Worm (Caenorhabditis elegans) whole organism, mixed stage, embryonic: ENCODE measurements around the gene spp-12.

Source experiments
- M03D4.4 ChIP-seq: sonication (generic microtip); optimal IDR thresholded peaks from 2 replicates; lab custom pipeline; 2017; ENCODE audit warnings: mild to moderate bottlenecking, missing genetic modification characterization, missing compliant biosample characterization
- bed-3 ChIP-seq: fragments of 200-800 bp; sonication (Bioruptor generic); optimal IDR thresholded peaks from 3 replicates; lab custom pipeline; 2018; ENCODE audit warnings: mild to moderate bottlenecking, missing genetic modification characterization, moderate library complexity, missing compliant biosample characterization
- blmp-1 ChIP-seq: fragments of 150-350 bp; optimal IDR thresholded peaks from 2 replicates; lab custom pipeline; 2014; ENCODE audit warnings: missing biosample characterization, missing genetic modification characterization
- ceh-39 ChIP-seq: fragments of 150-350 bp; optimal IDR thresholded peaks from 2 replicates; lab custom pipeline; 2014; ENCODE audit warnings: missing biosample characterization, missing genetic modification characterization
- ceh-43 ChIP-seq: fragments of 200-800 bp; sonication (Bioruptor generic); optimal IDR thresholded peaks from 2 replicates; lab custom pipeline; 2018; ENCODE audit warnings: mild to moderate bottlenecking, missing genetic modification characterization, moderate library complexity, missing compliant biosample characterization
- ceh-83 ChIP-seq: fragments of 200-800 bp; sonication (Bioruptor generic); optimal IDR thresholded peaks from 2 replicates; lab custom pipeline; 2018; ENCODE audit warnings: mild to moderate bottlenecking, missing genetic modification characterization, missing compliant biosample characterization
- ces-1 ChIP-seq: fragments of 150-350 bp; optimal IDR thresholded peaks from 2 replicates; lab custom pipeline; 2014; ENCODE audit warnings: missing biosample characterization, missing genetic modification reagents, missing genetic modification characterization
- cnd-1 ChIP-seq: fragments of 200-800 bp; sonication (Bioruptor generic); optimal IDR thresholded peaks from 2 replicates; lab custom pipeline; 2018; ENCODE audit warnings: mild to moderate bottlenecking, missing genetic modification characterization, missing compliant biosample characterization
- drap-1 ChIP-seq: fragments of 200-800 bp; sonication (Bioruptor generic); optimal IDR thresholded peaks from 3 replicates; lab custom pipeline; 2018; ENCODE audit warnings: mild to moderate bottlenecking, missing genetic modification characterization, missing compliant biosample characterization
- elt-3 ChIP-seq: fragments of 150-350 bp; optimal IDR thresholded peaks from 2 replicates; lab custom pipeline; 2014; ENCODE audit warnings: missing biosample characterization, missing genetic modification characterization
- ham-2 ChIP-seq: fragments of 200-800 bp; sonication (Bioruptor generic); optimal IDR thresholded peaks from 2 replicates; lab custom pipeline; 2018; ENCODE audit warnings: mild to moderate bottlenecking, missing genetic modification characterization, missing compliant biosample characterization
- hlh-1 ChIP-seq: fragments of 150-350 bp; optimal IDR thresholded peaks from 2 replicates; lab custom pipeline; 2014; ENCODE audit warnings: missing biosample characterization, missing genetic modification reagents, missing genetic modification characterization
- lin-13 ChIP-seq: fragments of 150-350 bp; optimal IDR thresholded peaks from 2 replicates; lab custom pipeline; 2014; ENCODE audit warnings: missing biosample characterization, missing genetic modification characterization
- lin-32 ChIP-seq: fragments of 200-800 bp; sonication (Bioruptor generic); optimal IDR thresholded peaks from 2 replicates; lab custom pipeline; 2018; ENCODE audit warnings: mild to moderate bottlenecking, missing genetic modification characterization, missing compliant biosample characterization
- lsy-2 ChIP-seq: fragments of 150-350 bp; optimal IDR thresholded peaks from 2 replicates; lab custom pipeline; 2014; ENCODE audit warnings: missing biosample characterization, missing genetic modification characterization
- mab-5 ChIP-seq: fragments of 150-350 bp; optimal IDR thresholded peaks from 2 replicates; lab custom pipeline; 2014; ENCODE audit warnings: missing biosample characterization, missing genetic modification characterization
- mep-1 ChIP-seq: fragments of 150-350 bp; optimal IDR thresholded peaks from 2 replicates; lab custom pipeline; 2017; ENCODE audit warnings: missing biosample characterization, missing genetic modification reagents, missing genetic modification characterization, inconsistent platforms
- mls-2 ChIP-seq: sonication (generic microtip); optimal IDR thresholded peaks from 2 replicates; lab custom pipeline; 2016; ENCODE audit warnings: mild to moderate bottlenecking, missing genetic modification characterization, moderate library complexity, missing compliant biosample characterization
- nhr-12 ChIP-seq: fragments of 150-350 bp; optimal IDR thresholded peaks from 2 replicates; lab custom pipeline; 2014; ENCODE audit warnings: missing biosample characterization, missing genetic modification characterization
- nhr-28 ChIP-seq: fragments of 150-350 bp; optimal IDR thresholded peaks from 2 replicates; lab custom pipeline; 2014; ENCODE audit warnings: missing biosample characterization, missing genetic modification characterization
- nhr-76 ChIP-seq: sonication (generic microtip); optimal IDR thresholded peaks from 2 replicates; lab custom pipeline; 2017; ENCODE audit warnings: missing biosample characterization, missing genetic modification characterization
- sem-2 ChIP-seq: fragments of 200-800 bp; sonication (Bioruptor generic); optimal IDR thresholded peaks from 2 replicates; lab custom pipeline; 2018; ENCODE audit warnings: mild to moderate bottlenecking, missing genetic modification characterization, missing compliant biosample characterization
- snpc-4 ChIP-seq: fragments of 150-350 bp; optimal IDR thresholded peaks from 2 replicates; lab custom pipeline; 2014; ENCODE audit warnings: missing biosample characterization, missing genetic modification characterization
- sptf-1 ChIP-seq: sonication (generic microtip); optimal IDR thresholded peaks from 2 replicates; lab custom pipeline; 2017; ENCODE audit warnings: mild to moderate bottlenecking, missing genetic modification characterization, moderate library complexity, missing compliant biosample characterization
- tbx-8 ChIP-seq: fragments of 200-800 bp; sonication (Bioruptor generic); optimal IDR thresholded peaks from 2 replicates; lab custom pipeline; 2018; ENCODE audit warnings: mild to moderate bottlenecking, missing genetic modification characterization, moderate library complexity, missing compliant biosample characterization
- unc-39 ChIP-seq: fragments of 150-350 bp; optimal IDR thresholded peaks from 2 replicates; lab custom pipeline; 2014; ENCODE audit warnings: missing biosample characterization, missing genetic modification characterization
- unc-62 ChIP-seq: fragments of 150-350 bp; optimal IDR thresholded peaks from 2 replicates; lab custom pipeline; 2014; ENCODE audit warnings: missing biosample characterization, missing genetic modification reagents, missing genetic modification characterization
- ztf-11 ChIP-seq: fragments of 150-350 bp; optimal IDR thresholded peaks from 2 replicates; lab custom pipeline; 2014; ENCODE audit warnings: missing biosample characterization, missing genetic modification characterization

Gene spp-12

DNA sequence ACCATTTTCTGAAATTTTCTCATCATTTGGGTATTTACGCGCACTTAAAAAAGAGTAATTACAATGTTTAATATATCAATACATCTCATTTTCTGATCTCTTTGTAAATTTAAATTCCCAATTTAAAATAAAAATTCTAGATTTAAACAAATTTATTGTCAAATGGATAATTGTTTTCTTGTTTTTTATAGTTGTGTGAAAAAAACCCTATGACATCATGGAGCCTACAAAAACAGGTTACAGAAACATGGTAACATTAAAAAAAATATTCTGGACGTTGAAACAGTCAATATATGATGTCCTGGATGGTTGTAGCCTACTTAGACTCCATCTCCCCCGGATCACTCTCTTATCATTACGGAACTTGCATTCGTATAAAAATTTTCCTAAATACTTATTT, at the start of gene spp-12:
Gene spp-12, plus strand, starts transcription at position 301 of the 400 bp plus-strand sequence.
- TF ChIP-seq sptf-1 (tag; lab: Kevin White, UChicago) (no peak), elt-3 (tag; lab: Kevin White, UChicago) (no peak), lin-32 (GFP tag; lab: Kevin White, UChicago) (no peak), hlh-1 (tag; lab: Kevin White, UChicago) (no peak), nhr-28 (no peak), ceh-39 (tag; lab: Kevin White, UChicago) (no peak), unc-62 (GFP tag; lab: Kevin White, UChicago) (no peak), ces-1 (GFP tag; lab: Kevin White, UChicago) (no peak), drap-1 (GFP tag; lab: Kevin White, UChicago) (no peak), cnd-1 (tag; lab: Kevin White, UChicago) (no peak), mep-1 (tag; lab: Kevin White, UChicago) (no peak), blmp-1 (tag; lab: Kevin White, UChicago) (no peak), lin-13 (no peak), sem-2 (GFP tag; lab: Kevin White, UChicago) (no peak), nhr-76 (tag; lab: Kevin White, UChicago) (no peak), ham-2 (no peak), snpc-4 (tag; lab: Kevin White, UChicago) (no peak), ceh-43 (GFP tag; lab: Kevin White, UChicago) (no peak), ceh-83 (no peak)
- TF ChIP-seq, all 35 proteins: peak for 0

ce11 chrV:13840909-13841308, 48.7 kb upstream of the spp-12 start, which contains the start of gene srx-17:
srx-17 (plus strand) TSS chrV:13841209.
- TF ChIP-seq mep-1 (tag; lab: Kevin White, UChicago) (no peak), snpc-4 (tag; lab: Kevin White, UChicago) (no peak), mls-2 (tag; lab: Kevin White, UChicago) (no peak), lsy-2 (no peak), drap-1 (GFP tag; lab: Kevin White, UChicago) (no peak), lin-32 (GFP tag; lab: Kevin White, UChicago) (no peak), nhr-76 (tag; lab: Kevin White, UChicago) (no peak), nhr-28 (no peak), unc-39 (tag; lab: Kevin White, UChicago) (no peak), ces-1 (GFP tag; lab: Kevin White, UChicago) (no peak), elt-3 (tag; lab: Kevin White, UChicago) (no peak), mab-5 (no peak), M03D4.4 (tag; lab: Kevin White, UChicago) (no peak), hlh-1 (tag; lab: Kevin White, UChicago) (no peak), ztf-11 (tag; lab: Kevin White, UChicago) (no peak), ceh-43 (GFP tag; lab: Kevin White, UChicago) (no peak), cnd-1 (tag; lab: Kevin White, UChicago) (no peak)

- TF ChIP-seq drap-1 (GFP tag; lab: Kevin White, UChicago) (no peak), ces-1 (GFP tag; lab: Kevin White, UChicago) (no peak), unc-62 (GFP tag; lab: Kevin White, UChicago) (no peak), bed-3 (GFP tag; lab: Kevin White, UChicago) (no peak), lin-32 (GFP tag; lab: Kevin White, UChicago) (no peak), nhr-76 (tag; lab: Kevin White, UChicago) (no peak), mls-2 (tag; lab: Kevin White, UChicago) (no peak)
Measured at ce11 chrV:13843147-13843546, 46.5 kb upstream of the spp-12 start, which contains the start of gene srx-130. srx-130 (plus strand) TSS chrV:13843447.

DNA sequence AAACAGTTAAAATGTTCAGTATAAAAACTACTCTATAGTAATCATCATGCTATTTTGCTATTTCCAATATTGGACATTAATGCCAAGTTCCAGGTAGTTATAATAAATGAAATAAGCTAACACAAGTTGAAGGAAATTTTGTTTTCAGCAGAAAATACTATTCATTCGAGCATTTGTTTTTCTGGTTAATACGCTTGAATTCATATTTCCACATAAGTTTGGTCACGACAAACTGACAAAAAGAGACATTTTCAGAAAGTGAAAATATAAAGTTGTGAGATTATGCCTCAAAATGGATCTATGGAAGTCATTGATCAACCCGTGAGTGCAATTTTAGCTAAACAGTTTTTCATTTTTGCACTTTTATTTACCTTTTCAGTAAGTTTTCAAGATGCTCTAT, 44.5 kb upstream of the spp-12 start, which contains the start of gene srx-131:
Gene srx-131, plus strand, starts transcription at position 301 of the 400 bp plus-strand sequence.
- TF ChIP-seq sem-2 (GFP tag; lab: Kevin White, UChicago) (no peak), mab-5 (no peak)

ce11 chrV:13848379-13848778, 41.2 kb upstream of the spp-12 start, which contains the start of gene srx-133:
srx-133 (plus strand) TSS chrV:13848679.
- TF ChIP-seq unc-62 (GFP tag; lab: Kevin White, UChicago) (no peak), ztf-11 (tag; lab: Kevin White, UChicago) (no peak), nhr-76 (tag; lab: Kevin White, UChicago) (no peak), snpc-4 (tag; lab: Kevin White, UChicago) (no peak), lsy-2 (no peak), cnd-1 (tag; lab: Kevin White, UChicago) (no peak), bed-3 (GFP tag; lab: Kevin White, UChicago) (no peak), sem-2 (GFP tag; lab: Kevin White, UChicago) (no peak), M03D4.4 (tag; lab: Kevin White, UChicago) (no peak)

ce11 chrV:13850170-13850569, 39.4 kb upstream of the spp-12 start, which contains the start of gene hpx-2:
hpx-2 (plus strand) TSS chrV:13850470.
- no peak for TF ChIP-seq bed-3 (GFP tag; lab: Kevin White, UChicago)
- TF ChIP-seq tbx-8, result no peak
- no peak for TF ChIP-seq blmp-1 (tag; lab: Kevin White, UChicago)
- TF ChIP-seq lin-32 (GFP tag; lab: Kevin White, UChicago), result no peak
- TF ChIP-seq nhr-12, result no peak
- no peak for TF ChIP-seq nhr-76 (tag; lab: Kevin White, UChicago)
- TF ChIP-seq ztf-11 (tag; lab: Kevin White, UChicago), result no peak
